Fruit fly (Drosophila melanogaster) whole organism, pupa: Measurements from ENCODE around the gene CG43307.

Experiments used
- CG12605 ChIP-seq: fragments of 200-800 bp; sonication (Bioruptor generic); IDR thresholded peaks from 2 replicates; pipeline ENCODE4 v1.3.6; 2022; ENCODE audit warnings: missing biosample characterization, missing genetic modification characterization
- CG13204 ChIP-seq: fragments of 200-800 bp; sonication (Bioruptor generic); optimal IDR thresholded peaks from 2 replicates; lab custom pipeline; 2018; ENCODE audit warnings: missing biosample characterization, mild to moderate bottlenecking, missing genetic modification characterization, moderate library complexity
- CG14655 ChIP-seq: fragments of 200-800 bp; sonication (Bioruptor generic); optimal IDR thresholded peaks from 3 replicates; lab custom pipeline; 2017; ENCODE audit warnings: mild to moderate bottlenecking, missing biosample characterization, missing genetic modification reagents, missing genetic modification characterization
- CG15710 ChIP-seq: fragments of 200-800 bp; sonication (Bioruptor generic); optimal IDR thresholded peaks from 2 replicates; lab custom pipeline; 2018; ENCODE audit warnings: missing biosample characterization, mild to moderate bottlenecking, missing genetic modification characterization, moderate library complexity
- CG17806 ChIP-seq: fragments of 200-800 bp; sonication (Bioruptor generic); optimal IDR thresholded peaks from 2 replicates; lab custom pipeline; 2018; ENCODE audit warnings: missing biosample characterization, mild to moderate bottlenecking, missing genetic modification characterization, moderate library complexity
- CG8301 ChIP-seq: fragments of 200-800 bp; sonication (Bioruptor generic); optimal IDR thresholded peaks from 2 replicates; lab custom pipeline; 2018; ENCODE audit warnings: missing biosample characterization, mild to moderate bottlenecking, missing genetic modification characterization
- D1 ChIP-seq: fragments of 200-800 bp; sonication (Bioruptor generic); optimal IDR thresholded peaks from 2 replicates; lab custom pipeline; 2018; ENCODE audit warnings: missing biosample characterization, mild to moderate bottlenecking, missing genetic modification characterization, moderate library complexity
- EcR ChIP-seq: fragments of 200-800 bp; sonication (Bioruptor generic); optimal IDR thresholded peaks from 3 replicates; lab custom pipeline; 2019; ENCODE audit warnings: missing biosample characterization, missing genetic modification characterization, mild to moderate bottlenecking, moderate library complexity, missing genetic modification reagents
- Pif1A ChIP-seq: fragments of 200-800 bp; sonication (Bioruptor generic); optimal IDR thresholded peaks from 3 replicates; lab custom pipeline; 2016; ENCODE audit warnings: missing biosample characterization, missing genetic modification characterization
- Pif1B ChIP-seq: fragments of 200-800 bp; sonication (Bioruptor generic); optimal IDR thresholded peaks from 3 replicates; lab custom pipeline; 2016; ENCODE audit warnings: missing biosample characterization, missing genetic modification characterization
- fd96Ca ChIP-seq: fragments of 200-800 bp; sonication (Bioruptor generic); IDR thresholded peaks from 3 replicates; pipeline ENCODE4 v1.3.6; 2022; ENCODE audit warnings: missing biosample characterization, missing genetic modification characterization
- gl ChIP-seq: fragments of 200-800 bp; sonication (Bioruptor generic); optimal IDR thresholded peaks from 2 replicates; lab custom pipeline; 2018; ENCODE audit warnings: missing biosample characterization, mild to moderate bottlenecking, missing genetic modification characterization
- rn ChIP-seq: fragments of 200-800 bp; sonication (Bioruptor generic); IDR thresholded peaks from 2 replicates; pipeline ENCODE4 v1.3.6; 2022; ENCODE audit warnings: missing biosample characterization, missing genetic modification characterization

- no peak for TF ChIP-seq CG12605 (GFP tag; lab: Robert Waterston, UW)
- TF ChIP-seq D1 (tag; lab: Kevin White, UChicago): no peak
- no peak for TF ChIP-seq CG15710 (tag; lab: Kevin White, UChicago)
- no peak for TF ChIP-seq CG13204 (GFP tag; lab: Kevin White, UChicago)
- TF ChIP-seq Pif1B: no peak
- TF ChIP-seq CG14655 (GFP tag; lab: Kevin White, UChicago): no peak
- no peak for TF ChIP-seq rn
- TF ChIP-seq EcR (GFP tag; lab: Kevin White, UChicago): peak; percentile 76
- no peak for TF ChIP-seq gl (tag; lab: Kevin White, UChicago)
- TF ChIP-seq CG17806: no peak
- no peak for TF ChIP-seq Pif1A (GFP tag; lab: Kevin White, UChicago)
- TF ChIP-seq CG8301 (tag; lab: Kevin White, UChicago): no peak
- TF ChIP-seq fd96Ca (GFP tag; lab: Robert Waterston, UW): no peak
These were observed 46.2 kb upstream of the CG43307 start for dm6 chr2L:5765139-5765538.
